Worm (Caenorhabditis elegans): Measurements from ENCODE around the gene F49F1.5.

F49F1.5 gene

ce11 chrIV:4084109-4084508, 36.1 kb downstream of the F49F1.5 start, which contains the start of gene C35B1.5:
TSS of gene C35B1.5 (minus strand) at chrIV:4084209.
- TF ChIP-seq ztf-23 (GFP tag; IDR thresholded peaks at IDR 0.05) (no peak), ztf-29 (GFP tag; IDR thresholded peaks at IDR 0.05) (no peak), med-1 (GFP tag; optimal IDR thresholded peaks at IDR 0.05; ENCODE audit: insufficient read depth) (no peak), T22C8.4 (GFP tag; IDR thresholded peaks at IDR 0.05) (no peak), klf-2 (GFP tag; conservative IDR thresholded peaks at IDR 0.05) (no peak), cog-1 (tag; optimal IDR thresholded peaks at IDR 0.05) (no peak), ref-1 (GFP tag; conservative IDR thresholded peaks at IDR 0.05) (no peak), tab-1 (GFP tag; IDR thresholded peaks at IDR 0.05) (no peak), flt-1 (GFP tag; IDR thresholded peaks at IDR 0.05) (no peak)

ce11 chrIV:4083094-4083493, 37.1 kb downstream of the F49F1.5 start:
- TF ChIP-seq ref-1 (GFP tag; conservative IDR thresholded peaks at IDR 0.05) (no peak), tab-1 (GFP tag; IDR thresholded peaks at IDR 0.05) (no peak), flt-1 (GFP tag; IDR thresholded peaks at IDR 0.05) (no peak), cog-1 (tag; optimal IDR thresholded peaks at IDR 0.05) (no peak), ztf-29 (GFP tag; IDR thresholded peaks at IDR 0.05) (no peak), T22C8.4 (GFP tag; IDR thresholded peaks at IDR 0.05) (no peak), klf-2 (GFP tag; conservative IDR thresholded peaks at IDR 0.05) (no peak), ztf-23 (GFP tag; IDR thresholded peaks at IDR 0.05) (no peak), med-1 (GFP tag; optimal IDR thresholded peaks at IDR 0.05; ENCODE audit: insufficient read depth) (no peak)

ce11 chrIV:4082599-4082998, 37.6 kb downstream of the F49F1.5 start:
- TF ChIP-seq flt-1 (GFP tag; IDR thresholded peaks at IDR 0.05) (no peak), ztf-23 (GFP tag; IDR thresholded peaks at IDR 0.05) (no peak), cog-1 (tag; optimal IDR thresholded peaks at IDR 0.05) (no peak), ztf-29 (GFP tag; IDR thresholded peaks at IDR 0.05) (no peak), klf-2 (GFP tag; conservative IDR thresholded peaks at IDR 0.05) (no peak), med-1 (GFP tag; optimal IDR thresholded peaks at IDR 0.05; ENCODE audit: insufficient read depth) (no peak), ref-1 (GFP tag; conservative IDR thresholded peaks at IDR 0.05) (no peak)

ce11 chrIV:4080846-4081245, 39.4 kb downstream of the F49F1.5 start, which contains the start of the genes C35B1.9 and C35B1.3:
TSS of gene C35B1.9 (minus strand) at chrIV:4080946.
TSS of gene C35B1.3 (plus strand) at chrIV:4081151.
- TF ChIP-seq klf-2 (GFP tag; conservative IDR thresholded peaks at IDR 0.05): no peak
- TF ChIP-seq med-1 (GFP tag; optimal IDR thresholded peaks at IDR 0.05; ENCODE audit: insufficient read depth): no peak
- no peak for TF ChIP-seq ztf-23 (GFP tag; IDR thresholded peaks at IDR 0.05)
- TF ChIP-seq tab-1 (GFP tag; IDR thresholded peaks at IDR 0.05): no peak
- TF ChIP-seq cog-1 (tag; optimal IDR thresholded peaks at IDR 0.05): no peak
- no peak for TF ChIP-seq flt-1 (GFP tag; IDR thresholded peaks at IDR 0.05)
- no peak for TF ChIP-seq ztf-29 (GFP tag; IDR thresholded peaks at IDR 0.05)
- no peak for TF ChIP-seq T22C8.4 (GFP tag; IDR thresholded peaks at IDR 0.05)
- no peak for TF ChIP-seq ref-1 (GFP tag; conservative IDR thresholded peaks at IDR 0.05)

ce11 chrIV:4079514-4079913, 40.7 kb downstream of the F49F1.5 start, which contains the start of gene C35B1.4:
TSS of gene C35B1.4 (plus strand) at chrIV:4079814.
- TF ChIP-seq T22C8.4 (GFP tag; IDR thresholded peaks at IDR 0.05): no peak
- TF ChIP-seq ztf-23 (GFP tag; IDR thresholded peaks at IDR 0.05): no peak
- TF ChIP-seq ztf-29 (GFP tag; IDR thresholded peaks at IDR 0.05): no peak
- TF ChIP-seq klf-2 (GFP tag; conservative IDR thresholded peaks at IDR 0.05): no peak
- TF ChIP-seq flt-1 (GFP tag; IDR thresholded peaks at IDR 0.05): no peak
- no peak for TF ChIP-seq med-1 (GFP tag; optimal IDR thresholded peaks at IDR 0.05; ENCODE audit: insufficient read depth)
- TF ChIP-seq tab-1 (GFP tag; IDR thresholded peaks at IDR 0.05): no peak
- no peak for TF ChIP-seq cog-1 (tag; optimal IDR thresholded peaks at IDR 0.05)
- no peak for TF ChIP-seq ref-1 (GFP tag; conservative IDR thresholded peaks at IDR 0.05)

ce11 chrIV:4078901-4079300, 41.3 kb downstream of the F49F1.5 start, which contains the start of gene C35B1.8:
TSS of gene C35B1.8 (minus strand) at chrIV:4079001.
- TF ChIP-seq flt-1 (GFP tag; IDR thresholded peaks at IDR 0.05): no peak
- no peak for TF ChIP-seq cog-1 (tag; optimal IDR thresholded peaks at IDR 0.05)
- TF ChIP-seq T22C8.4 (GFP tag; IDR thresholded peaks at IDR 0.05): no peak
- no peak for TF ChIP-seq tab-1 (GFP tag; IDR thresholded peaks at IDR 0.05)
- no peak for TF ChIP-seq med-1 (GFP tag; optimal IDR thresholded peaks at IDR 0.05; ENCODE audit: insufficient read depth)
- TF ChIP-seq ztf-23 (GFP tag; IDR thresholded peaks at IDR 0.05): no peak
- TF ChIP-seq klf-2 (GFP tag; conservative IDR thresholded peaks at IDR 0.05): no peak
- no peak for TF ChIP-seq ref-1 (GFP tag; conservative IDR thresholded peaks at IDR 0.05)
- TF ChIP-seq ztf-29 (GFP tag; IDR thresholded peaks at IDR 0.05): no peak

ce11 chrIV:4076690-4077295, 43.4 kb downstream of the F49F1.5 start:
- TF ChIP-seq med-1 (GFP tag; optimal IDR thresholded peaks at IDR 0.05; ENCODE audit: insufficient read depth) (no peak), ztf-29 (GFP tag; IDR thresholded peaks at IDR 0.05) (no peak), flt-1 (GFP tag; IDR thresholded peaks at IDR 0.05) (0 out of 2 replicates have a peak, but pooled peaks have one; percentile 26), tab-1 (GFP tag; IDR thresholded peaks at IDR 0.05) (0 out of 2 replicates have a peak, but pooled peaks have one; percentile 38)

ce11 chrIV:4074610-4075009, 45.6 kb downstream of the F49F1.5 start, which contains the start of gene W03D2.9:
TSS of gene W03D2.9 (minus strand) at chrIV:4074710.
- no peak for TF ChIP-seq med-1 (GFP tag; optimal IDR thresholded peaks at IDR 0.05; ENCODE audit: insufficient read depth)

- TF ChIP-seq T22C8.4 (GFP tag; IDR thresholded peaks at IDR 0.05) (no peak), ztf-23 (GFP tag; IDR thresholded peaks at IDR 0.05) (no peak), flt-1 (GFP tag; IDR thresholded peaks at IDR 0.05) (no peak), ztf-29 (GFP tag; IDR thresholded peaks at IDR 0.05) (no peak), cog-1 (tag; optimal IDR thresholded peaks at IDR 0.05) (no peak), tab-1 (GFP tag; IDR thresholded peaks at IDR 0.05) (no peak)
Observed at ce11 chrIV:4072027-4072426, 48.2 kb downstream of the F49F1.5 start, which contains the start of gene pqn-75. TSS of gene pqn-75 (plus strand) at chrIV:4072327.

ce11 chrIV:4070810-4071209, 49.4 kb downstream of the F49F1.5 start:
- 0 out of 2 replicates have a peak, but pooled peaks have one; percentile 37 for TF ChIP-seq ztf-23 (GFP tag; IDR thresholded peaks at IDR 0.05)
- TF ChIP-seq flt-1 (GFP tag; IDR thresholded peaks at IDR 0.05): no peak
